Fruit fly (Drosophila melanogaster) whole organism, pupa: ENCODE measurements around the gene CG32651.

Source experiments
- CG10348 ChIP-seq: fragments of 200-800 bp; sonication (Bioruptor generic); IDR thresholded peaks from 2 replicates; pipeline ENCODE4 v1.3.6; 2022; ENCODE audit warnings: missing biosample characterization, missing genetic modification characterization
- CG12605 ChIP-seq: fragments of 200-800 bp; sonication (Bioruptor generic); IDR thresholded peaks from 2 replicates; pipeline ENCODE4 v1.3.6; 2022; ENCODE audit warnings: missing biosample characterization, missing genetic modification characterization
- CG14655 ChIP-seq: fragments of 200-800 bp; sonication (Bioruptor generic); optimal IDR thresholded peaks from 3 replicates; lab custom pipeline; 2017; ENCODE audit warnings: mild to moderate bottlenecking, missing biosample characterization, missing genetic modification reagents, missing genetic modification characterization
- CG8159 ChIP-seq: fragments of 200-800 bp; sonication (Bioruptor generic); optimal IDR thresholded peaks from 3 replicates; lab custom pipeline; 2018; ENCODE audit warnings: missing biosample characterization, mild to moderate bottlenecking, missing genetic modification characterization, moderate library complexity
- CG8301 ChIP-seq: fragments of 200-800 bp; sonication (Bioruptor generic); optimal IDR thresholded peaks from 2 replicates; lab custom pipeline; 2018; ENCODE audit warnings: missing biosample characterization, mild to moderate bottlenecking, missing genetic modification characterization
- EcR ChIP-seq: fragments of 200-800 bp; sonication (Bioruptor generic); optimal IDR thresholded peaks from 3 replicates; lab custom pipeline; 2019; ENCODE audit warnings: missing biosample characterization, missing genetic modification characterization, mild to moderate bottlenecking, moderate library complexity, missing genetic modification reagents
- Pif1B ChIP-seq: fragments of 200-800 bp; sonication (Bioruptor generic); optimal IDR thresholded peaks from 3 replicates; lab custom pipeline; 2016; ENCODE audit warnings: missing biosample characterization, missing genetic modification characterization
- Snoo ChIP-seq: fragments of 200-800 bp; sonication (Bioruptor generic); optimal IDR thresholded peaks from 3 replicates; lab custom pipeline; 2017; ENCODE audit warnings: missing biosample characterization, mild to moderate bottlenecking, missing genetic modification characterization, inconsistent platforms
- rn ChIP-seq: fragments of 200-800 bp; sonication (Bioruptor generic); IDR thresholded peaks from 2 replicates; pipeline ENCODE4 v1.3.6; 2022; ENCODE audit warnings: missing biosample characterization, missing genetic modification characterization

DNA sequence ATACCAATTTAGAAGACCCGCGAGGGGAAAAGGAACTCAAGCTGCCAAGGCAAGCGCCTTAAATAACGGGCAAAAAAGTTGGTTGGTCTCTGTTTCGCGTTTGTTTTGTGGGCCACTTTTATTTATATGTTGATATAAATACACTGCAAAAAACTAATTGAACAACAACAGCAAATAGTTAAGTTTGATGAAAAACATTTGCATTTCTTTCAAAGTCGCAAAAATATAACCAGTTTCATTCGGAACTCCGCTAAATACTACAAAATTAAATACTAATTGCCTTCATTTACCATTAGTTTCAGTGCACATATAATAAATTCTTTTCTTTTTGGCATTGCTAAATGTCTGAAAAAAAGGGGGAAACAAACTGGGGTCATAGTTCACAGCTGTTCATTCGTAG, 16.5 kb downstream of the CG32651 start:
- no peak for TF ChIP-seq Snoo (tag; lab: Kevin White, UChicago)
- TF ChIP-seq rn (GFP tag; lab: Robert Waterston, UW): no peak
- TF ChIP-seq Pif1B (GFP tag; lab: Kevin White, UChicago): no peak
- TF ChIP-seq CG8159 (tag; lab: Kevin White, UChicago): no peak
- TF ChIP-seq CG8301: no peak
- no peak for TF ChIP-seq CG12605 (GFP tag; lab: Robert Waterston, UW)
- no peak for TF ChIP-seq CG14655 (GFP tag; lab: Kevin White, UChicago)
- TF ChIP-seq EcR: no peak
- no peak for TF ChIP-seq CG10348 (GFP tag; lab: Robert Waterston, UW)
